Worm (Caenorhabditis elegans) whole organism, L3 larva: ENCODE measurements around the gene srx-108.

Experiments
- ZK546.5 ChIP-seq: sonication (generic microtip); optimal IDR thresholded peaks from 2 replicates; lab custom pipeline; 2017; ENCODE audit warnings: missing biosample characterization, missing genetic modification characterization
- aly-2 ChIP-seq: fragments of 150-350 bp; optimal IDR thresholded peaks from 2 replicates; lab custom pipeline; 2014; ENCODE audit warnings: missing biosample characterization, missing genetic modification characterization
- ceh-28 ChIP-seq: fragments of 150-350 bp; optimal IDR thresholded peaks from 2 replicates; lab custom pipeline; 2014; ENCODE audit warnings: missing biosample characterization, missing genetic modification reagents, missing genetic modification characterization
- ceh-82 ChIP-seq: fragments of 150-350 bp; optimal IDR thresholded peaks from 2 replicates; lab custom pipeline; 2014; ENCODE audit warnings: missing biosample characterization, missing genetic modification characterization
- ceh-9 ChIP-seq: sonication (generic microtip); optimal IDR thresholded peaks from 2 replicates; lab custom pipeline; 2018; ENCODE audit warnings: missing biosample characterization, missing genetic modification characterization
- daf-12 ChIP-seq: fragments of 150-350 bp; optimal IDR thresholded peaks from 2 replicates; lab custom pipeline; 2014; ENCODE audit warnings: missing biosample characterization, missing genetic modification reagents, missing genetic modification characterization
- egl-27 ChIP-seq: sonication (generic microtip); optimal IDR thresholded peaks from 4 replicates; lab custom pipeline; 2017; ENCODE audit warnings: missing biosample characterization, missing genetic modification reagents, missing genetic modification characterization
- egl-5 ChIP-seq: fragments of 150-350 bp; optimal IDR thresholded peaks from 2 replicates; lab custom pipeline; 2017; ENCODE audit warnings: missing biosample characterization, missing genetic modification reagents, missing genetic modification characterization, inconsistent platforms
- elt-1 ChIP-seq: fragments of 150-350 bp; optimal IDR thresholded peaks from 2 replicates; lab custom pipeline; 2014; ENCODE audit warnings: missing biosample characterization, missing genetic modification characterization
- elt-2 ChIP-seq: sonication (generic microtip); optimal IDR thresholded peaks from 2 replicates; lab custom pipeline; 2016; ENCODE audit warnings: missing genetic modification reagents, mild to moderate bottlenecking, missing genetic modification characterization, missing compliant biosample characterization
- eor-1 ChIP-seq, 2 experiments: fragments of 150-350 bp; optimal IDR thresholded peaks; 2 replicates each; lab custom pipeline; 2014 to 2018; ENCODE audit warnings: missing biosample characterization in 2 of 2, missing genetic modification characterization in 2 of 2
- fkh-10 ChIP-seq: sonication (generic microtip); optimal IDR thresholded peaks from 2 replicates; lab custom pipeline; 2017; ENCODE audit warnings: missing biosample characterization, missing genetic modification reagents, missing genetic modification characterization
- fkh-2 ChIP-seq: fragments of 150-350 bp; optimal IDR thresholded peaks from 2 replicates; lab custom pipeline; 2014; ENCODE audit warnings: missing biosample characterization, missing genetic modification reagents, missing genetic modification characterization
- fos-1 ChIP-seq: fragments of 150-350 bp; optimal IDR thresholded peaks from 2 replicates; lab custom pipeline; 2014; ENCODE audit warnings: missing biosample characterization, missing genetic modification characterization
- hmg-11 ChIP-seq: sonication (generic microtip); optimal IDR thresholded peaks from 2 replicates; lab custom pipeline; 2016; ENCODE audit warnings: missing genetic modification characterization, missing compliant biosample characterization
- jun-1 ChIP-seq: fragments of 150-350 bp; optimal IDR thresholded peaks from 2 replicates; lab custom pipeline; 2014; ENCODE audit warnings: missing biosample characterization, missing genetic modification reagents, missing genetic modification characterization
- lin-15B ChIP-seq: fragments of 150-350 bp; optimal IDR thresholded peaks from 2 replicates; lab custom pipeline; 2014; ENCODE audit warnings: missing biosample characterization, missing genetic modification characterization
- lsy-12 ChIP-seq: sonication (generic microtip); optimal IDR thresholded peaks from 2 replicates; lab custom pipeline; 2016; ENCODE audit warnings: mild to moderate bottlenecking, missing genetic modification characterization, missing compliant biosample characterization
- mdl-1 ChIP-seq: fragments of 150-350 bp; optimal IDR thresholded peaks from 2 replicates; lab custom pipeline; 2014; ENCODE audit warnings: missing biosample characterization, missing genetic modification characterization
- mml-1 ChIP-seq: fragments of 150-350 bp; sonication (generic microtip); optimal IDR thresholded peaks from 3 replicates; lab custom pipeline; 2014; ENCODE audit warnings: missing biosample characterization, missing genetic modification characterization
- nhr-11 ChIP-seq: fragments of 150-350 bp; optimal IDR thresholded peaks from 2 replicates; lab custom pipeline; 2014; ENCODE audit warnings: missing biosample characterization, missing genetic modification characterization
- nhr-23 ChIP-seq: fragments of 150-350 bp; optimal IDR thresholded peaks from 2 replicates; lab custom pipeline; 2014; ENCODE audit warnings: missing biosample characterization, missing genetic modification reagents, missing genetic modification characterization
- nhr-237 ChIP-seq: fragments of 150-350 bp; optimal IDR thresholded peaks from 2 replicates; lab custom pipeline; 2014; ENCODE audit warnings: missing biosample characterization, missing genetic modification characterization
- nhr-25 ChIP-seq: sonication (generic microtip); optimal IDR thresholded peaks from 2 replicates; lab custom pipeline; 2017; ENCODE audit warnings: missing biosample characterization, missing genetic modification characterization
- nhr-28 ChIP-seq: fragments of 150-350 bp; optimal IDR thresholded peaks from 2 replicates; lab custom pipeline; 2014; ENCODE audit warnings: missing biosample characterization, missing genetic modification characterization
- nhr-43 ChIP-seq: sonication (generic microtip); optimal IDR thresholded peaks from 2 replicates; lab custom pipeline; 2016; ENCODE audit warnings: mild to moderate bottlenecking, missing genetic modification characterization, missing compliant biosample characterization; ENCODE audit not compliant: poor library complexity, severe bottlenecking
- nhr-76 ChIP-seq: fragments of 150-350 bp; sonication (generic microtip); optimal IDR thresholded peaks from 5 replicates; lab custom pipeline; 2014; ENCODE audit warnings: missing biosample characterization, missing genetic modification characterization
- pha-4 ChIP-seq: fragments of 150-350 bp; optimal IDR thresholded peaks from 2 replicates; lab custom pipeline; 2014; ENCODE audit warnings: missing biosample characterization, missing genetic modification reagents, missing genetic modification characterization
- pqm-1 ChIP-seq: fragments of 150-350 bp; optimal IDR thresholded peaks from 2 replicates; lab custom pipeline; 2017; ENCODE audit warnings: missing biosample characterization, missing genetic modification characterization, inconsistent platforms
- skn-1 ChIP-seq: fragments of 150-350 bp; optimal IDR thresholded peaks from 2 replicates; lab custom pipeline; 2014; ENCODE audit warnings: missing biosample characterization, missing genetic modification characterization
- unc-39 ChIP-seq: sonication (generic microtip); optimal IDR thresholded peaks from 4 replicates; lab custom pipeline; 2017; ENCODE audit warnings: missing biosample characterization, missing genetic modification characterization
- unc-62 ChIP-seq: fragments of 150-350 bp; sonication (generic microtip); optimal IDR thresholded peaks from 4 replicates; lab custom pipeline; 2014; ENCODE audit warnings: missing biosample characterization, missing genetic modification reagents, missing genetic modification characterization
- ztf-11 ChIP-seq: fragments of 150-350 bp; optimal IDR thresholded peaks from 2 replicates; lab custom pipeline; 2014; ENCODE audit warnings: missing biosample characterization, missing genetic modification characterization

Gene srx-108

DNA sequence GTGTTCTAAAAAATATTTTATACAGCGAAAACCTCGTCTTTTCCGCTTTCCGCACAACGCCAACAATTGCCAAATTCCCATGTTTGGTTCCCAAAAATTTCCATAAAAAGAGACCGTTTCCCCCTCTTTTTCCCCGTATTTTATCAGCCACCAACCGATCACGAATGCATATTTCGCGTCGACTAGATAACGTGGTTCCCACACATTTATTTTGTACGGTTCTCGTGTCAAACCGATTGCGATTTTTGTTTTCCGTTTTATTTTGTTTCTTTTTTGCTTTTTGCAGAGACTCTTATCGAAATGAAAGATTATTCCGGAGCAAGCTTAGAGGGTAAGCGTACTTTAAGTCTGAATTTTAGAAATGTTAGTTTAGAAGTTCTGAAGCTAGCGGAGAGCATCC is 15.6 kb downstream of the srx-108 start, which contains the start of gene C46E10.3:
Gene C46E10.3 (plus strand): TSS at position 301 of the 400 bp plus-strand sequence.
- no peak for TF ChIP-seq nhr-237 (tag; lab: Kevin White, UChicago)
- TF ChIP-seq ceh-82 (tag; lab: Kevin White, UChicago), result no peak
- TF ChIP-seq nhr-25, result no peak
- no peak for TF ChIP-seq elt-1 (tag; lab: Kevin White, UChicago)
- no peak for TF ChIP-seq fkh-10
- no peak for TF ChIP-seq nhr-28
- TF ChIP-seq aly-2 (tag; lab: Kevin White, UChicago), result no peak
- TF ChIP-seq eor-1 (tag; optimal IDR thresholded peaks at IDR 0.05; lab: Kevin White, UChicago), result no peak
- TF ChIP-seq hmg-11, result no peak
- TF ChIP-seq daf-12, result no peak
- no peak for TF ChIP-seq fkh-2 (tag; lab: Kevin White, UChicago)
- no peak for TF ChIP-seq jun-1 (tag; lab: Kevin White, UChicago)
- no peak for TF ChIP-seq ceh-9 (tag; lab: Kevin White, UChicago)
- TF ChIP-seq pha-4 (tag; lab: Kevin White, UChicago), result no peak
- TF ChIP-seq elt-2 (tag; lab: Kevin White, UChicago), result no peak
- TF ChIP-seq ceh-28 (tag; lab: Kevin White, UChicago), result no peak
- TF ChIP-seq pqm-1 (tag; lab: Kevin White, UChicago), result no peak
- TF ChIP-seq fos-1 (tag; lab: Kevin White, UChicago), result no peak
- TF ChIP-seq, all 47 proteins: peak for 0

DNA sequence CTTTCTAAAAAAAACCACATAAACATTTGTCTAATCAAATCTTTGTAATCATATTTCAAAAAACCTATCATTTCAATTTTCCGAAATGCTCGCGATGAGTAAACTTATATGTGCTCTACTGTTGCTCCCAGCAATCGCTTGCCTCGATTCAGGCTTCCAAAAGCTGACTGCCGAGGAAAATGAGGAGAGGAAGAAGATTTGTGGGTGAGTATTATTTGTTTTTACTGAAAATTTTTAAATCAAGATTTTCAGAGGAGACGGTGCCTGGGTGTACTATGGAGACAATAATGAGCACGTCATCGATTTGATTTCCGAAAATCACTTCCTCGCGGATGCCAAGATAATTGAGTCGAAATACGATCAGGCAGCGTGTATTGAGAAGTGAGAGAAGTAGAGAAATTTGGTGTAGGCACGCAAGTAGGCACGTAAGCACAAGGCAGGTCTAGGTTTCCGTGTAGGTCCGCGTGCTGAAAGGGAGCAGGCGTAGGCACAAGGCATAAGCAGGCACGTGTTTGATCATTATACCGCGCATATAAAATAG is 18.8 kb downstream of the srx-108 start, which contains the start of gene C46E10.1:
Gene C46E10.1 (plus strand): TSS at position 51 of the 541 bp plus-strand sequence.
- no peak for TF ChIP-seq hmg-11

DNA sequence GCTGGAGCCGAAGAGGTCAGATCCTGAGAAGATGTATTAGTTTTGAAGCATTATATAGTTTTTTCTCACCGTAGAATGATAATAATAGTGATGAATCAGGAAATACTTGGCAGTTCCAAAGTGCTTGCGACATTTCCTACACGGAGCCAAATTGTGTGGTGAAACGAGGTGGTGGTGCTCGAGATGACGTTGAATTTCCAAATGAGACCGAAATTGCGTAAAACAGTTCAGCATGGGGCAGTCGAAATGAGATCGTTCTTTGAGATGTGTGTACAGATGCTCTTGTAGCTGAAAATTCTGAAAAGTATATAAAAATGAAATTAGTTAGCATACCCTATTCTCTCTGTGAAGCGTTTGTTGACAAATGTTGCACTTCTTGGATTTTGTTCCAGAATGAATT is 22.6 kb downstream of the srx-108 start, which contains the start of gene C46E10.8:
Gene C46E10.8 (minus strand): TSS at position 101 of the 400 bp plus-strand sequence.
- TF ChIP-seq hmg-11, result no peak
- TF ChIP-seq nhr-76 (tag; lab: Kevin White, UChicago), result no peak
- TF ChIP-seq nhr-43 (tag; lab: Kevin White, UChicago), result no peak
- no peak for TF ChIP-seq nhr-237 (tag; lab: Kevin White, UChicago)
- TF ChIP-seq elt-1 (tag; lab: Kevin White, UChicago), result no peak
- TF ChIP-seq daf-12, result no peak
- no peak for TF ChIP-seq mml-1 (tag; lab: Kevin White, UChicago)
- TF ChIP-seq aly-2 (tag; lab: Kevin White, UChicago), result no peak
- no peak for TF ChIP-seq mdl-1 (tag; lab: Kevin White, UChicago)
- TF ChIP-seq nhr-11 (tag; lab: Kevin White, UChicago), result no peak
- no peak for TF ChIP-seq ZK546.5
- TF ChIP-seq skn-1 (tag; lab: Kevin White, UChicago), result no peak
- TF ChIP-seq ztf-11 (tag; lab: Kevin White, UChicago), result no peak
- TF ChIP-seq fkh-10, result no peak
- TF ChIP-seq egl-5, result no peak

DNA sequence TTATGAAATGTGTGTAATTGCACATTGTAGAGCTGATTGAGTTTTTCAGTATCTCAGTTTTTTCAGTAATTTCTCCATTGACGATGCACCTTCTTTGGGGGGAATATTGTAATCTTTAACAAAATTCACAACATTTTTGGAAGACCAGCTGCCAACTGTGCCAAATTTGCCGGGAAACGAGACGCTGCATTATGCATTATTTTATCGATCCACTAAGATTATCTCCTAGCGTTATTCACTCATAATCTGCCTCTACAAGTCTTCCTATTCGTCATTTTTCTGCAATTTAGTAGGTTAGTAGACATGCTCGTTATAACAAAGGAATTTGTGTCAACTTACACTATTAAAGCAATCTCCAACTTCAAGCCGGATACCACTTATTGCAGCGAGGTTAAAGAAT is 26.3 kb downstream of the srx-108 start, which contains the start of the genes sdz-12 and bath-31:
Gene sdz-12 (minus strand): TSS at position 101 of the 400 bp plus-strand sequence.
Gene bath-31 (plus strand): TSS at position 251 of the 400 bp plus-strand sequence.
- TF ChIP-seq unc-62 (no peak), fkh-2 (tag; lab: Kevin White, UChicago) (no peak), aly-2 (tag; lab: Kevin White, UChicago) (no peak), unc-39 (no peak), egl-27 (tag; lab: Kevin White, UChicago) (no peak), nhr-23 (tag; lab: Kevin White, UChicago) (no peak), ztf-11 (tag; lab: Kevin White, UChicago) (no peak), lin-15B (no peak), nhr-76 (tag; lab: Kevin White, UChicago) (no peak), egl-5 (no peak), mml-1 (tag; lab: Kevin White, UChicago) (no peak), pha-4 (tag; lab: Kevin White, UChicago) (no peak), hmg-11 (no peak), jun-1 (tag; lab: Kevin White, UChicago) (no peak), elt-2 (tag; lab: Kevin White, UChicago) (no peak), lsy-12 (tag; lab: Kevin White, UChicago) (no peak), nhr-237 (tag; lab: Kevin White, UChicago) (no peak), ZK546.5 (no peak), ceh-9 (tag; lab: Kevin White, UChicago) (no peak), fkh-10 (no peak)
